Worm (Caenorhabditis elegans) whole organism, L1 larva: ENCODE data around the gene T22F3.2.

Source experiments
- ces-1 ChIP-seq: fragments of 150-350 bp; optimal IDR thresholded peaks from 2 replicates; lab custom pipeline; 2014; ENCODE audit warnings: missing biosample characterization, missing genetic modification reagents, missing genetic modification characterization
- egl-27 ChIP-seq, 2 experiments: fragments of 150-350 bp in 1 of 2; sonication (generic microtip); optimal IDR thresholded peaks; 3 replicates each; lab custom pipeline; 2017 to 2018; ENCODE audit warnings: missing biosample characterization in 2 of 2, missing genetic modification characterization in 2 of 2, missing genetic modification reagents in 2 of 2
- fkh-10 ChIP-seq: sonication (generic microtip); optimal IDR thresholded peaks from 2 replicates; lab custom pipeline; 2017; ENCODE audit warnings: missing biosample characterization, missing genetic modification reagents, missing genetic modification characterization
- lin-13 ChIP-seq: fragments of 150-350 bp; optimal IDR thresholded peaks from 2 replicates; lab custom pipeline; 2014; ENCODE audit warnings: missing biosample characterization, missing genetic modification reagents, missing genetic modification characterization
- pax-3 ChIP-seq: fragments of 200-800 bp; sonication (Bioruptor generic); optimal IDR thresholded peaks from 2 replicates; lab custom pipeline; 2018; ENCODE audit warnings: mild to moderate bottlenecking, missing genetic modification characterization, moderate library complexity, missing compliant biosample characterization
- pqm-1 ChIP-seq: sonication (generic microtip); optimal IDR thresholded peaks from 3 replicates; lab custom pipeline; 2017; ENCODE audit warnings: missing biosample characterization, missing genetic modification characterization
- skn-1 ChIP-seq: fragments of 150-350 bp; optimal IDR thresholded peaks from 2 replicates; lab custom pipeline; 2014; ENCODE audit warnings: missing biosample characterization, missing genetic modification characterization
- unc-62 ChIP-seq: fragments of 150-350 bp; optimal IDR thresholded peaks from 2 replicates; lab custom pipeline; 2014; ENCODE audit warnings: missing biosample characterization, missing genetic modification reagents, missing genetic modification characterization
- ztf-11 ChIP-seq, 2 experiments: sonication (generic microtip); optimal IDR thresholded peaks; 2 replicates each; lab custom pipeline; 2016 to 2017; ENCODE audit warnings: missing genetic modification characterization in 2 of 2, missing biosample characterization in 1 of 2, missing compliant biosample characterization in 1 of 2

DNA sequence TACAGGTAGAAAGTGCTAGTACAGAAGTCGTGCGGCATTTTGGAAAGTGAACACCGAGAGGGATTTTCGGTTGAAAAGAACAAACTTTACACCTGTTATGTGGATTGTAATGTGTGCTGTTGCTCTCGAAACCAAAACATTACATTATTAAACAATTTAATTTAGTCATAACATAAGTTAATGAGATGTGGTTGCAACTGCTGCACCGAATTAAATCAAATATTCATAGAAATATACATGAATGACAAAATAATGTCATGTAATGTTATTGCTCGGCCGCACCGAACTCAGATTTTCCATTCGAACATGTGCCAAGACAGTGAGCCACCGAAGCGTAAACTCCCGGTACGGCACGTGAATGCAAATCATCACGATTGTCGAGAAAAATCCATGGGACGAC is 8.5 kb downstream of the T22F3.2 start, which contains the start of gene srh-213:
- no peak for TF ChIP-seq lin-13 (GFP tag; lab: Kevin White, UChicago)
- TF ChIP-seq pqm-1: no peak
- TF ChIP-seq pax-3 (tag; lab: Kevin White, UChicago): no peak
- TF ChIP-seq ztf-11 (tag; optimal IDR thresholded peaks at IDR 0.05; lab: Kevin White, UChicago): no peak
- no peak for TF ChIP-seq unc-62 (GFP tag; lab: Kevin White, UChicago)
- no peak for TF ChIP-seq fkh-10 (GFP tag; lab: Kevin White, UChicago)
- TF ChIP-seq egl-27 (tag; optimal IDR thresholded peaks at IDR 0.05; lab: Kevin White, UChicago): no peak
- TF ChIP-seq ces-1 (GFP tag; lab: Kevin White, UChicago): no peak
- TF ChIP-seq skn-1 (tag; lab: Kevin White, UChicago): no peak
